Fruit fly (Drosophila melanogaster) Kc167 (cell line): Measurements from ENCODE around the gene pug.

Source experiments
- Myc ChIP-seq: fragments of >200 bp; optimal IDR thresholded peaks from 2 replicates; lab custom pipeline; 2017; ENCODE audit warnings: missing external identifiers
- Sin3A ChIP-seq: fragments of >200 bp; optimal IDR thresholded peaks from 2 replicates; lab custom pipeline; 2018; ENCODE audit warnings: missing external identifiers
- h ChIP-seq: fragments of >200 bp; optimal IDR thresholded peaks from 3 replicates; lab custom pipeline; 2018; ENCODE audit warnings: missing external identifiers
- insv ChIP-seq: fragments of >200 bp; optimal IDR thresholded peaks from 3 replicates; lab custom pipeline; 2018; ENCODE audit warnings: missing external identifiers
- psq ChIP-seq: fragments of >200 bp; optimal IDR thresholded peaks from 2 replicates; lab custom pipeline; 2017; ENCODE audit warnings: missing external identifiers
- ttk ChIP-seq: sonication (Bioruptor generic); optimal IDR thresholded peaks from 2 replicates; lab custom pipeline; 2017; ENCODE audit warnings: missing external identifiers

DNA sequence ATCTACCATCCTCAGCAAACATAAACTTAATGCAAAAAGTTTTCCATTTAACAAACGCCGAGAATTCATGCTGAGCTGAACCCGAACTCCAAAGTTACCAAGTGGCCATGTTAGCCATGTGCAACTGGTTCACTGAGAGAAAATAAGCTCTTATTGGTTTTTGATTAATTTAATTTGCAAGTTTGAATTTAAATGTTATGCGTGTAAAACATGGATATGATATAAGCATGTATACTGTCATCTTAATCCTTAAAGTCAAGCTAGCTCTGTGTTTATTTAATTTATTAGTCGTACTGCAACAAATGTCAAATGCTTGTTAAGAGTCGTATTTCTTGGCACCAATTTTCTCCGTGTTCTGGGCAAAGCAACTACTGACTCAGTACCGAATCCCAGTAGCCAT lies 41.7 kb upstream of the pug start:
- no peak for TF ChIP-seq h (lab: Kevin White, UChicago)
- TF ChIP-seq psq (lab: Kevin White, UChicago) = no peak
- no peak for TF ChIP-seq ttk (lab: Kevin White, UChicago)
- TF ChIP-seq Myc (lab: Kevin White, UChicago) = no peak
- TF ChIP-seq insv (lab: Kevin White, UChicago) = no peak
- TF ChIP-seq Sin3A (lab: Kevin White, UChicago) = no peak
